Fruit fly (Drosophila melanogaster) whole organism, wandering third instar larva: Measurements from ENCODE around the gene CG2701.
A peak's percentile ranks its signal among the peaks of the same experiment; 100 is the strongest.

Experiments
- Abd-B ChIP-seq: fragments of >200 bp; optimal IDR thresholded peaks from 2 replicates; lab custom pipeline; 2017; ENCODE audit warnings: missing biosample characterization, missing genetic modification characterization
- CG32264 ChIP-seq: fragments of 200-800 bp; sonication (Bioruptor generic); optimal IDR thresholded peaks from 2 replicates; lab custom pipeline; 2016; ENCODE audit warnings: missing biosample characterization, missing genetic modification characterization
- CG9705 ChIP-seq: fragments of 200-800 bp; sonication (Bioruptor generic); optimal IDR thresholded peaks from 2 replicates; lab custom pipeline; 2018; ENCODE audit warnings: missing biosample characterization, mild to moderate bottlenecking, missing genetic modification characterization
- CrebA ChIP-seq: fragments of 200-800 bp; sonication (Bioruptor generic); optimal IDR thresholded peaks from 2 replicates; lab custom pipeline; 2016; ENCODE audit warnings: missing biosample characterization, mild to moderate bottlenecking, missing genetic modification characterization, borderline replicate concordance
- Dfd ChIP-seq: fragments of >200 bp; optimal IDR thresholded peaks from 2 replicates; lab custom pipeline; 2017; ENCODE audit warnings: missing biosample characterization, missing genetic modification characterization
- GATAd ChIP-seq: sonication (Bioruptor generic); optimal IDR thresholded peaks from 2 replicates; lab custom pipeline; 2016; ENCODE audit warnings: missing biosample characterization, missing genetic modification characterization
- HLH106 ChIP-seq: fragments of 200-800 bp; optimal IDR thresholded peaks from 3 replicates; lab custom pipeline; 2019; ENCODE audit warnings: missing biosample characterization, mild to moderate bottlenecking, missing genetic modification characterization, moderate library complexity
- Hr83 ChIP-seq: fragments of 200-300 bp; sonication (Bioruptor generic); optimal IDR thresholded peaks from 2 replicates; lab custom pipeline; 2016; ENCODE audit warnings: missing biosample characterization, mild to moderate bottlenecking, missing genetic modification characterization, moderate library complexity; ENCODE audit not compliant: poor library complexity, severe bottlenecking
- Jra ChIP-seq: sonication (Bioruptor generic); optimal IDR thresholded peaks from 2 replicates; lab custom pipeline; 2016; ENCODE audit warnings: missing biosample characterization, missing genetic modification characterization
- Mio ChIP-seq: sonication (Bioruptor generic); optimal IDR thresholded peaks from 2 replicates; lab custom pipeline; 2016; ENCODE audit warnings: missing biosample characterization, missing genetic modification characterization
- Myc ChIP-seq: fragments of >200 bp; optimal IDR thresholded peaks from 2 replicates; lab custom pipeline; 2017
- N ChIP-seq: fragments of >200 bp; optimal IDR thresholded peaks from 2 replicates; lab custom pipeline; 2018; ENCODE audit warnings: missing biosample characterization, missing external identifiers, missing genetic modification characterization
- OdsH ChIP-seq: fragments of 200-800 bp; sonication (Bioruptor generic); optimal IDR thresholded peaks from 2 replicates; lab custom pipeline; 2016; ENCODE audit warnings: missing biosample characterization, mild to moderate bottlenecking, missing genetic modification characterization
- Rel ChIP-seq, 2 experiments: fragments of 200-800 bp; sonication (Bioruptor generic) in 1 of 2; optimal IDR thresholded peaks; 2 replicates in 1 of 2; 3 replicates in 1 of 2; lab custom pipeline; 2016 to 2019; ENCODE audit warnings: mild to moderate bottlenecking in 2 of 2, missing biosample characterization in 2 of 2, missing genetic modification characterization in 2 of 2, moderate library complexity in 1 of 2
- Vsx2 ChIP-seq: fragments of 200-300, 225-300 bp; sonication (Bioruptor generic); optimal IDR thresholded peaks from 2 replicates; lab custom pipeline; 2018; ENCODE audit warnings: missing biosample characterization, missing genetic modification characterization; ENCODE audit not compliant: partially characterized antibody
- br ChIP-seq: fragments of 200-800 bp; sonication (Bioruptor generic); optimal IDR thresholded peaks from 2 replicates; lab custom pipeline; 2016; ENCODE audit warnings: missing biosample characterization, missing genetic modification characterization
- dl ChIP-seq, 2 experiments: fragments of 175-275, 200-275 bp in 1 of 2; fragments of 200-275 bp in 1 of 2; sonication (Bioruptor generic); optimal IDR thresholded peaks; lab custom pipeline; 2018; ENCODE audit warnings: mild to moderate bottlenecking in 2 of 2, missing biosample characterization in 2 of 2, missing genetic modification characterization in 2 of 2, moderate library complexity in 2 of 2; ENCODE audit not compliant: partially characterized antibody in 2 of 2, insufficient read depth in 1 of 2
- dmrt93B ChIP-seq: fragments of 200-800 bp; sonication (Bioruptor generic); optimal IDR thresholded peaks from 2 replicates; lab custom pipeline; 2018; ENCODE audit warnings: missing biosample characterization, mild to moderate bottlenecking, missing genetic modification characterization
- dsf ChIP-seq: sonication (Bioruptor generic); optimal IDR thresholded peaks from 2 replicates; lab custom pipeline; 2016; ENCODE audit warnings: missing biosample characterization, missing genetic modification characterization, borderline replicate concordance
- ey ChIP-seq: fragments of 200-800 bp; sonication (Bioruptor generic); optimal IDR thresholded peaks from 2 replicates; lab custom pipeline; 2016; ENCODE audit warnings: missing biosample characterization, missing genetic modification characterization
- foxo ChIP-seq, 2 experiments: fragments of 200-800 bp; sonication (Bioruptor generic); optimal IDR thresholded peaks; 2 replicates in 1 of 2; 3 replicates in 1 of 2; lab custom pipeline; 2016 to 2017; ENCODE audit warnings: missing biosample characterization in 2 of 2, missing genetic modification characterization in 2 of 2
- fru ChIP-seq: fragments of 200-800 bp; sonication (Bioruptor generic); optimal IDR thresholded peaks from 3 replicates; lab custom pipeline; 2016; ENCODE audit warnings: missing biosample characterization, mild to moderate bottlenecking, missing genetic modification characterization
- jim ChIP-seq: fragments of 175-275, 200-325 bp; sonication (Bioruptor generic); optimal IDR thresholded peaks from 2 replicates; lab custom pipeline; 2016; ENCODE audit warnings: missing biosample characterization, mild to moderate bottlenecking, missing genetic modification characterization
- lola ChIP-seq: fragments of >200 bp; optimal IDR thresholded peaks from 2 replicates; lab custom pipeline; 2017; ENCODE audit warnings: missing biosample characterization, missing genetic modification characterization
- pan ChIP-seq: fragments of >200 bp; optimal IDR thresholded peaks from 2 replicates; lab custom pipeline; 2017
- psq ChIP-seq: fragments of 200-800 bp; sonication (Bioruptor generic); optimal IDR thresholded peaks from 3 replicates; lab custom pipeline; 2017; ENCODE audit warnings: missing biosample characterization, mild to moderate bottlenecking, missing genetic modification characterization, moderate library complexity
- sage ChIP-seq: fragments of 200-800 bp; sonication (Bioruptor generic); optimal IDR thresholded peaks from 2 replicates; lab custom pipeline; 2016; ENCODE audit warnings: missing biosample characterization, mild to moderate bottlenecking, missing genetic modification characterization
- sv ChIP-seq: fragments of 200-800 bp; sonication (Bioruptor generic); optimal IDR thresholded peaks from 3 replicates; lab custom pipeline; 2016; ENCODE audit warnings: missing biosample characterization, missing genetic modification characterization
- tai ChIP-seq: sonication (Bioruptor generic); optimal IDR thresholded peaks from 2 replicates; lab custom pipeline; 2016; ENCODE audit warnings: missing biosample characterization, missing genetic modification characterization
- woc ChIP-seq: sonication (Bioruptor generic); optimal IDR thresholded peaks from 2 replicates; lab custom pipeline; 2016; ENCODE audit warnings: missing biosample characterization, mild to moderate bottlenecking, missing genetic modification characterization

CG2701 gene

dm6 chrX:2685580-2685979 lies 34.5 kb downstream of the CG2701 start, which contains the start of gene per:
TSS of gene per (plus strand) at chrX:2685580.
- TF ChIP-seq Vsx2 (GFP tag; lab: Kevin White, UChicago) (no peak), CG32264 (GFP tag; lab: Kevin White, UChicago) (no peak)

dm6 chrX:2685022-2685421 lies 35.1 kb downstream of the CG2701 start:
- TF ChIP-seq Rel (GFP tag; optimal IDR thresholded peaks at IDR 0.05; lab: Kevin White, UChicago) (no peak), Rel (tag; optimal IDR thresholded peaks at IDR 0.05; lab: Kevin White, UChicago) (peak; percentile 55), woc (no peak), br (GFP tag; lab: Kevin White, UChicago) (no peak), dsf (GFP tag; lab: Kevin White, UChicago) (no peak), fru (GFP tag; lab: Kevin White, UChicago) (no peak), OdsH (GFP tag; lab: Kevin White, UChicago) (no peak), HLH106 (no peak)

- TF ChIP-seq OdsH (GFP tag; lab: Kevin White, UChicago): no peak
- no peak for TF ChIP-seq Rel (GFP tag; optimal IDR thresholded peaks at IDR 0.05; lab: Kevin White, UChicago)
- peak; percentile 54 for TF ChIP-seq Rel (tag; optimal IDR thresholded peaks at IDR 0.05; lab: Kevin White, UChicago)
These were observed 35.7 kb downstream of the CG2701 start for dm6 chrX:2684442-2684841.

- no peak for TF ChIP-seq sage
- no peak for TF ChIP-seq N
- no peak for TF ChIP-seq lola
- TF ChIP-seq CG9705: no peak
- no peak for TF ChIP-seq pan (lab: Kevin White, UChicago)
- no peak for TF ChIP-seq Jra
- TF ChIP-seq CrebA: no peak
- TF ChIP-seq dl (GFP tag; optimal IDR thresholded peaks at IDR 0.05; lab: Kevin White, UChicago; ENCODE audit: insufficient read depth in 1 of 2, partially characterized antibody in 2 of 2): no peak
- TF ChIP-seq Abd-B (GFP tag; lab: Kevin White, UChicago): no peak
- no peak for TF ChIP-seq foxo (GFP tag; optimal IDR thresholded peaks at IDR 0.05; lab: Kevin White, UChicago)
- TF ChIP-seq jim (GFP tag; lab: Kevin White, UChicago): no peak
- no peak for TF ChIP-seq Mio (GFP tag; lab: Kevin White, UChicago)
- TF ChIP-seq psq (GFP tag; lab: Kevin White, UChicago): no peak
- no peak for TF ChIP-seq Dfd (GFP tag; lab: Kevin White, UChicago)
- TF ChIP-seq dsf (GFP tag; lab: Kevin White, UChicago): no peak
- no peak for TF ChIP-seq dmrt93B (GFP tag; lab: Kevin White, UChicago)
- no peak for TF ChIP-seq sv (GFP tag; lab: Kevin White, UChicago)
These were observed 36.2 kb downstream of the CG2701 start for dm6 chrX:2683926-2684325.

dm6 chrX:2682832-2683231 lies 37.3 kb downstream of the CG2701 start, which contains the start of gene CG2652:
TSS of gene CG2652 (minus strand) at chrX:2682932.
- TF ChIP-seq CG32264 (GFP tag; lab: Kevin White, UChicago) (no peak), tai (GFP tag; lab: Kevin White, UChicago) (no peak), Jra (no peak), Hr83 (no peak), fru (GFP tag; lab: Kevin White, UChicago) (no peak), GATAd (GFP tag; lab: Kevin White, UChicago) (no peak), dl (GFP tag; optimal IDR thresholded peaks at IDR 0.05; lab: Kevin White, UChicago; ENCODE audit: insufficient read depth in 1 of 2, partially characterized antibody in 2 of 2) (no peak), br (GFP tag; lab: Kevin White, UChicago) (no peak), OdsH (GFP tag; lab: Kevin White, UChicago) (no peak), sage (no peak), ey (GFP tag; lab: Kevin White, UChicago) (no peak), Abd-B (GFP tag; lab: Kevin White, UChicago) (no peak)

dm6 chrX:2681601-2682000 lies 38.5 kb downstream of the CG2701 start, which contains the start of gene HLH3B:
TSS of gene HLH3B (minus strand) at chrX:2681723.
- no peak for TF ChIP-seq Rel (GFP tag; optimal IDR thresholded peaks at IDR 0.05; lab: Kevin White, UChicago)
- no peak for TF ChIP-seq Rel (tag; optimal IDR thresholded peaks at IDR 0.05; lab: Kevin White, UChicago)
- no peak for TF ChIP-seq Mio (GFP tag; lab: Kevin White, UChicago)
- TF ChIP-seq N: no peak
- TF ChIP-seq Jra: no peak
- no peak for TF ChIP-seq fru (GFP tag; lab: Kevin White, UChicago)
- no peak for TF ChIP-seq pan (lab: Kevin White, UChicago)
- TF ChIP-seq jim (GFP tag; lab: Kevin White, UChicago): no peak
- no peak for TF ChIP-seq OdsH (GFP tag; lab: Kevin White, UChicago)
- TF ChIP-seq dl (GFP tag; optimal IDR thresholded peaks at IDR 0.05; lab: Kevin White, UChicago; ENCODE audit: insufficient read depth in 1 of 2, partially characterized antibody in 2 of 2): no peak
- no peak for TF ChIP-seq GATAd (GFP tag; lab: Kevin White, UChicago)
- TF ChIP-seq CrebA: no peak
- no peak for TF ChIP-seq br (GFP tag; lab: Kevin White, UChicago)
- TF ChIP-seq Hr83: no peak
- no peak for TF ChIP-seq Myc
- no peak for TF ChIP-seq Abd-B (GFP tag; lab: Kevin White, UChicago)
- TF ChIP-seq, all 38 proteins: peak for 0
